Fruit fly (Drosophila melanogaster) whole organism, pupa: ENCODE measurements around the gene CG10700.

Source experiments
- CG10348 ChIP-seq: fragments of 200-800 bp; sonication (Bioruptor generic); IDR thresholded peaks from 2 replicates; pipeline ENCODE4 v1.3.6; 2022; ENCODE audit warnings: missing biosample characterization, missing genetic modification characterization
- CG12605 ChIP-seq: fragments of 200-800 bp; sonication (Bioruptor generic); IDR thresholded peaks from 2 replicates; pipeline ENCODE4 v1.3.6; 2022; ENCODE audit warnings: missing biosample characterization, missing genetic modification characterization
- CG13204 ChIP-seq: fragments of 200-800 bp; sonication (Bioruptor generic); optimal IDR thresholded peaks from 2 replicates; lab custom pipeline; 2018; ENCODE audit warnings: missing biosample characterization, mild to moderate bottlenecking, missing genetic modification characterization, moderate library complexity
- CG17806 ChIP-seq: fragments of 200-800 bp; sonication (Bioruptor generic); optimal IDR thresholded peaks from 2 replicates; lab custom pipeline; 2018; ENCODE audit warnings: missing biosample characterization, mild to moderate bottlenecking, missing genetic modification characterization, moderate library complexity
- CG32121 ChIP-seq: fragments of 200-800 bp; sonication (Bioruptor generic); IDR thresholded peaks from 2 replicates; pipeline ENCODE4 v1.3.6; 2022; ENCODE audit warnings: missing biosample characterization, missing genetic modification characterization
- CG8159 ChIP-seq: fragments of 200-800 bp; sonication (Bioruptor generic); optimal IDR thresholded peaks from 3 replicates; lab custom pipeline; 2018; ENCODE audit warnings: missing biosample characterization, mild to moderate bottlenecking, missing genetic modification characterization, moderate library complexity
- CG8301 ChIP-seq: fragments of 200-800 bp; sonication (Bioruptor generic); optimal IDR thresholded peaks from 2 replicates; lab custom pipeline; 2018; ENCODE audit warnings: missing biosample characterization, mild to moderate bottlenecking, missing genetic modification characterization
- D1 ChIP-seq: fragments of 200-800 bp; sonication (Bioruptor generic); optimal IDR thresholded peaks from 2 replicates; lab custom pipeline; 2018; ENCODE audit warnings: missing biosample characterization, mild to moderate bottlenecking, missing genetic modification characterization, moderate library complexity
- Pif1B ChIP-seq: fragments of 200-800 bp; sonication (Bioruptor generic); optimal IDR thresholded peaks from 3 replicates; lab custom pipeline; 2016; ENCODE audit warnings: missing biosample characterization, missing genetic modification characterization
- fd96Ca ChIP-seq: fragments of 200-800 bp; sonication (Bioruptor generic); IDR thresholded peaks from 3 replicates; pipeline ENCODE4 v1.3.6; 2022; ENCODE audit warnings: missing biosample characterization, missing genetic modification characterization

DNA sequence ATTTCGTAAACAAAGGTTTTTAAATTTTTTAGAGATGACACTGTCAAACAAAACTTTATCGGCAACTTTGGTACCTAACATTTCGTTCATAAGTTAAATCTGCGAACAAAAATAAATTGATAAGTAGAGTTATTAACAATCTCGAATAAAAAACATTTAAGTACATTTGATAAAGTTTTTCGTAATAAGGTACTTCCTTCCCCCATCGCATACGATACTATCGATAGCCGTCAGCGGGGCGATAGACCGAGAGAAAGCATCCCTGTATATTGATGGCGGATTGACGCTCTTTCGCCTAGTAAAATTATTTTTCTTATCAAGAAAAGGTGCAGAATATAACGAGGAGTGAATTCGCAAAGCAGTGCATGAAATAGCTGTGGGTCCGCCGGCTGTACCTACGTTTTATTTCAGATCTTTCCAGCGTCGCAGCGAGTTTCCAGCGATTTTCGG is 33.7 kb downstream of the CG10700 start, which contains the start of the genes Ttc19 and Acn:
- TF ChIP-seq CG17806 (tag; lab: Kevin White, UChicago) (peak; percentile 49), CG8301 (no peak), fd96Ca (GFP tag; lab: Robert Waterston, UW) (peak; percentile 53; the same call in 1 of the 3 replicates), D1 (tag; lab: Kevin White, UChicago) (no peak), Pif1B (no peak), CG12605 (GFP tag; lab: Robert Waterston, UW) (no peak), CG13204 (GFP tag; lab: Kevin White, UChicago) (no peak), CG8159 (tag; lab: Kevin White, UChicago) (peak; percentile 71), CG32121 (peak; percentile 78), CG10348 (GFP tag; lab: Robert Waterston, UW) (no peak)
